Fruit fly (Drosophila melanogaster) whole organism, embryonic: Measurements from ENCODE around the gene dx.

Source experiments
- Asciz ChIP-seq: fragments of 200-800 bp; sonication (Bioruptor generic); optimal IDR thresholded peaks from 2 replicates; lab custom pipeline; 2017; ENCODE audit warnings: missing biosample characterization, mild to moderate bottlenecking, missing genetic modification characterization, missing genetic modification reagents
- Atf3 ChIP-seq: fragments of 200-800 bp; sonication (Bioruptor generic); optimal IDR thresholded peaks from 3 replicates; lab custom pipeline; 2016; ENCODE audit warnings: missing biosample characterization, missing genetic modification characterization
- Bdp1 ChIP-seq: fragments of 200-800 bp; sonication (Bioruptor generic); optimal IDR thresholded peaks from 3 replicates; lab custom pipeline; 2016; ENCODE audit warnings: missing biosample characterization, missing genetic modification characterization
- Bgb ChIP-seq: fragments of 200-800 bp; sonication (Bioruptor generic); IDR thresholded peaks from 2 replicates; pipeline ENCODE4 v1.3.6; 2022; ENCODE audit warnings: missing biosample characterization, missing genetic modification characterization; ENCODE audit not compliant: partially characterized antibody
- CG10321 ChIP-seq: fragments of 200-800 bp; sonication (Bioruptor generic); IDR thresholded peaks from 2 replicates; pipeline ENCODE4 v1.3.6; 2022; ENCODE audit warnings: missing biosample characterization, missing genetic modification characterization
- CG10431 ChIP-seq: fragments of 200-800 bp; sonication (Bioruptor generic); optimal IDR thresholded peaks from 3 replicates; lab custom pipeline; 2018; ENCODE audit warnings: missing biosample characterization, mild to moderate bottlenecking, missing genetic modification characterization
- CG11398 ChIP-seq: fragments of 200-800 bp; sonication (Bioruptor generic); optimal IDR thresholded peaks from 2 replicates; lab custom pipeline; 2016; ENCODE audit warnings: missing biosample characterization, missing genetic modification characterization
- CG16813 ChIP-seq: fragments of 200-800 bp; sonication (Bioruptor generic); IDR thresholded peaks from 3 replicates; pipeline ENCODE4 v1.3.6; 2022; ENCODE audit warnings: missing biosample characterization, missing genetic modification characterization; ENCODE audit not compliant: partially characterized antibody
- CG1792 ChIP-seq: fragments of 200-800 bp; sonication (Bioruptor generic); optimal IDR thresholded peaks from 2 replicates; lab custom pipeline; 2016; ENCODE audit warnings: missing biosample characterization, missing genetic modification characterization
- CG31441 ChIP-seq: fragments of 200-800 bp; sonication (Bioruptor generic); IDR thresholded peaks from 2 replicates; pipeline ENCODE4 v1.3.6; 2022; ENCODE audit warnings: missing biosample characterization, missing genetic modification characterization
- CG32532 ChIP-seq: fragments of 200-800 bp; sonication (Bioruptor generic); IDR thresholded peaks from 2 replicates; pipeline ENCODE4 v1.3.6; 2022; ENCODE audit warnings: missing biosample characterization, missing genetic modification characterization
- CG4424 ChIP-seq: fragments of 200-800 bp; sonication (Bioruptor generic); optimal IDR thresholded peaks from 3 replicates; lab custom pipeline; 2016; ENCODE audit warnings: missing biosample characterization, missing genetic modification characterization
- CG5953 ChIP-seq: fragments of 200-800 bp; sonication (Bioruptor generic); IDR thresholded peaks from 2 replicates; pipeline ENCODE4 v1.3.6; 2022; ENCODE audit warnings: missing biosample characterization, missing genetic modification characterization
- CG7745 ChIP-seq: fragments of 200-800 bp; sonication (Bioruptor generic); optimal IDR thresholded peaks from 2 replicates; lab custom pipeline; 2018; ENCODE audit warnings: missing biosample characterization, mild to moderate bottlenecking, missing genetic modification characterization, moderate library complexity
- E2f1 ChIP-seq: fragments of 200-800 bp; sonication (Bioruptor generic); IDR thresholded peaks from 2 replicates; pipeline ENCODE4 v1.3.6; 2022; ENCODE audit warnings: missing biosample characterization, missing genetic modification characterization
- Fer1 ChIP-seq: fragments of 200-800 bp; sonication (Bioruptor generic); optimal IDR thresholded peaks from 2 replicates; lab custom pipeline; 2017; ENCODE audit warnings: missing biosample characterization, mild to moderate bottlenecking, missing genetic modification characterization
- Hr51 ChIP-seq, 2 experiments: fragments of 200-800 bp; sonication (Bioruptor generic); optimal IDR thresholded peaks; 2 replicates in 1 of 2; 3 replicates in 1 of 2; lab custom pipeline; 2016 to 2018; ENCODE audit warnings: missing biosample characterization in 2 of 2, missing genetic modification characterization in 2 of 2, mild to moderate bottlenecking in 1 of 2, moderate library complexity in 1 of 2
- MBD-R2 ChIP-seq: fragments of 200-800 bp; sonication (Bioruptor generic); IDR thresholded peaks from 2 replicates; pipeline ENCODE4 v1.3.6; 2022; ENCODE audit warnings: missing biosample characterization, missing genetic modification characterization
- NC2α ChIP-seq: fragments of 200-800 bp; sonication (Bioruptor generic); optimal IDR thresholded peaks from 2 replicates; lab custom pipeline; 2016; ENCODE audit warnings: missing biosample characterization, missing genetic modification characterization
- Nf-YA ChIP-seq: fragments of 200-800 bp; sonication (Bioruptor generic); IDR thresholded peaks from 2 replicates; pipeline ENCODE4 v1.3.6; 2022; ENCODE audit warnings: missing biosample characterization, missing genetic modification characterization
- Oaz ChIP-seq: fragments of 200-800 bp; sonication (Bioruptor generic); IDR thresholded peaks from 2 replicates; pipeline ENCODE4 v1.3.6; 2022; ENCODE audit warnings: missing biosample characterization, missing genetic modification characterization
- Rx ChIP-seq: fragments of 200-800 bp; sonication (Bioruptor generic); IDR thresholded peaks from 2 replicates; pipeline ENCODE4 v1.3.6; 2022; ENCODE audit warnings: missing biosample characterization, missing genetic modification characterization
- Sin3A ChIP-seq: fragments of >200 bp; optimal IDR thresholded peaks from 2 replicates; lab custom pipeline; 2018
- YL-1 ChIP-seq: fragments of 200-800 bp; sonication (Bioruptor generic); optimal IDR thresholded peaks from 3 replicates; lab custom pipeline; 2017; ENCODE audit warnings: missing biosample characterization, mild to moderate bottlenecking, missing genetic modification characterization
- ab ChIP-seq: fragments of 200-800 bp; sonication (Bioruptor generic); optimal IDR thresholded peaks from 2 replicates; lab custom pipeline; 2016; ENCODE audit warnings: missing biosample characterization, missing genetic modification characterization
- ato ChIP-seq: fragments of 200-800 bp; sonication (Bioruptor generic); IDR thresholded peaks from 2 replicates; pipeline ENCODE4 v1.3.6; 2022; ENCODE audit warnings: missing biosample characterization, missing genetic modification characterization; ENCODE audit not compliant: partially characterized antibody
- cato ChIP-seq: fragments of 200-800 bp; sonication (Bioruptor generic); optimal IDR thresholded peaks from 2 replicates; lab custom pipeline; 2016; ENCODE audit warnings: missing biosample characterization, missing genetic modification characterization, borderline replicate concordance
- cg ChIP-seq: fragments of 200-800 bp; sonication (Bioruptor generic); optimal IDR thresholded peaks from 3 replicates; lab custom pipeline; 2019; ENCODE audit warnings: missing biosample characterization, mild to moderate bottlenecking, missing genetic modification characterization, moderate library complexity
- dimm ChIP-seq: fragments of 200-800 bp; sonication (Bioruptor generic); IDR thresholded peaks from 2 replicates; pipeline ENCODE4 v1.3.6; 2022; ENCODE audit warnings: missing biosample characterization, missing genetic modification characterization
- dysf ChIP-seq: fragments of 200-800 bp; sonication (Bioruptor generic); IDR thresholded peaks from 3 replicates; pipeline ENCODE4 v1.3.6; 2022; ENCODE audit warnings: missing biosample characterization, missing genetic modification characterization
- grau ChIP-seq: fragments of 200-800 bp; optimal IDR thresholded peaks from 3 replicates; lab custom pipeline; 2019; ENCODE audit warnings: missing biosample characterization, mild to moderate bottlenecking, missing genetic modification characterization, moderate library complexity
- gsb-n ChIP-seq: fragments of 200-800 bp; sonication (Bioruptor generic); optimal IDR thresholded peaks from 3 replicates; lab custom pipeline; 2018; ENCODE audit warnings: missing biosample characterization, mild to moderate bottlenecking, missing genetic modification characterization
- hth ChIP-seq: fragments of >200 bp; optimal IDR thresholded peaks from 2 replicates; lab custom pipeline; 2017; ENCODE audit warnings: inconsistent platforms
- ind ChIP-seq: fragments of 200-800 bp; sonication (Bioruptor generic); optimal IDR thresholded peaks from 3 replicates; lab custom pipeline; 2016; ENCODE audit warnings: missing biosample characterization, missing genetic modification characterization
- jigr1 ChIP-seq: fragments of 200-800 bp; sonication (Bioruptor generic); IDR thresholded peaks from 3 replicates; pipeline ENCODE4 v1.3.6; 2022; ENCODE audit warnings: missing biosample characterization, missing genetic modification characterization
- kni ChIP-seq: fragments of 200-800 bp; sonication (Bioruptor generic); optimal IDR thresholded peaks from 3 replicates; lab custom pipeline; 2017; ENCODE audit warnings: mild to moderate bottlenecking, missing biosample characterization, missing genetic modification reagents, missing genetic modification characterization
- nom ChIP-seq: fragments of 200-800 bp; sonication (Bioruptor generic); optimal IDR thresholded peaks from 2 replicates; lab custom pipeline; 2017; ENCODE audit warnings: missing biosample characterization, missing genetic modification characterization, mild to moderate bottlenecking, moderate library complexity, missing genetic modification reagents
- prd ChIP-seq, 3 experiments: fragments of >200 bp in 2 of 3; fragments of 200-800 bp in 1 of 3; sonication (Bioruptor generic) in 1 of 3; optimal IDR thresholded peaks in 2 of 3; IDR thresholded peaks in 1 of 3; 2 replicates in 2 of 3; 3 replicates in 1 of 3; pipeline versions ENCODE4 v1.3.6 to Lab custom; 2017 to 2022; ENCODE audit warnings: missing biosample characterization in 1 of 3, missing genetic modification characterization in 1 of 3
- rib ChIP-seq: fragments of 200-800 bp; sonication (Bioruptor generic); IDR thresholded peaks from 2 replicates; pipeline ENCODE4 v1.3.6; 2022; ENCODE audit warnings: missing biosample characterization, missing genetic modification characterization
- row ChIP-seq: fragments of 200-800 bp; sonication (Bioruptor generic); IDR thresholded peaks from 3 replicates; pipeline ENCODE4 v1.3.6; 2022; ENCODE audit warnings: missing biosample characterization, missing genetic modification characterization
- sob ChIP-seq: fragments of 200-800 bp; sonication (Bioruptor generic); IDR thresholded peaks from 2 replicates; pipeline ENCODE4 v1.3.6; 2022; ENCODE audit warnings: missing biosample characterization, missing genetic modification characterization
- tgo ChIP-seq: fragments of 200-800 bp; sonication (Bioruptor generic); IDR thresholded peaks from 3 replicates; pipeline ENCODE4 v1.3.6; 2022; ENCODE audit warnings: missing biosample characterization, missing genetic modification characterization
- usp ChIP-seq: fragments of >200 bp; optimal IDR thresholded peaks from 2 replicates; lab custom pipeline; 2017; ENCODE audit warnings: missing biosample characterization, missing genetic modification characterization
- wdn ChIP-seq: fragments of 200-800 bp; sonication (Bioruptor generic); IDR thresholded peaks from 2 replicates; pipeline ENCODE4 v1.3.6; 2022; ENCODE audit warnings: missing biosample characterization, missing genetic modification characterization
- wor ChIP-seq: fragments of 200-800 bp; sonication (Bioruptor generic); IDR thresholded peaks from 2 replicates; pipeline ENCODE4 v1.3.6; 2022; ENCODE audit warnings: missing biosample characterization, missing genetic modification characterization
- zen2 ChIP-seq: fragments of 200-800 bp; sonication (Bioruptor generic); IDR thresholded peaks from 3 replicates; pipeline ENCODE4 v1.3.6; 2022; ENCODE audit warnings: missing biosample characterization, missing genetic modification characterization; ENCODE audit not compliant: partially characterized antibody
- zfh1 ChIP-seq: fragments of 200-800 bp; sonication (Bioruptor generic); IDR thresholded peaks from 3 replicates; pipeline ENCODE4 v1.3.6; 2022; ENCODE audit warnings: missing biosample characterization, missing genetic modification characterization

Gene dx

dm6 chrX:6533101-6533636 is 630 bp upstream of the dx start, which contains the start of gene RpL7A (continued):
- TF ChIP-seq sob (no peak; the same call in none of the 2 replicates), MBD-R2 (GFP tag; lab: Robert Waterston, UW) (no peak), cg (GFP tag; lab: Kevin White, UChicago) (no peak), Bgb (no peak), Sin3A (lab: Kevin White, UChicago) (no peak), Hr51 (GFP tag; optimal IDR thresholded peaks at IDR 0.05; lab: Kevin White, UChicago) (peak; percentile 31 to 38), ind (GFP tag; lab: Kevin White, UChicago) (peak; percentile 23), Bdp1 (no peak), CG11398 (GFP tag; lab: Kevin White, UChicago) (peak; percentile 50), CG1792 (GFP tag; lab: Kevin White, UChicago) (peak; percentile 15), Asciz (peak; percentile 74), Nf-YA (GFP tag; lab: Robert Waterston, UW) (peak; percentile 49; the same call in 1 of the 2 replicates), CG10321 (peak; percentile 34; the same call in 1 of the 2 replicates), kni (GFP tag; lab: Kevin White, UChicago) (peak; percentile 24), nom (GFP tag; lab: Kevin White, UChicago) (peak; percentile 87), NC2α (no peak), zfh1 (GFP tag; lab: Robert Waterston, UW) (peak; percentile 80), YL-1 (GFP tag; lab: Kevin White, UChicago) (peak; percentile 88), ato (no peak), grau (peak; percentile 37), dimm (GFP tag; lab: Robert Waterston, UW) (no peak), Atf3 (GFP tag; lab: Kevin White, UChicago) (peak; percentile 19), CG4424 (peak; percentile 45), CG31441 (peak; percentile 37), ab (GFP tag; lab: Kevin White, UChicago) (no peak), Fer1 (GFP tag; lab: Kevin White, UChicago) (peak; percentile 73), Oaz (GFP tag; lab: Robert Waterston, UW) (no peak), CG32532 (GFP tag; lab: Robert Waterston, UW) (peak; percentile 72), Rx (GFP tag; lab: Robert Waterston, UW) (peak; percentile 74), wdn (GFP tag; lab: Robert Waterston, UW) (0 out of 2 replicates have a peak, but pooled peaks have one; percentile 52), E2f1 (GFP tag; lab: Robert Waterston, UW) (peak; percentile 46; the same call in 1 of the 2 replicates), dysf (peak; percentile 54; the same call in 2 of the 3 replicates), gsb-n (peak; percentile 9), CG7745 (tag; lab: Kevin White, UChicago) (no peak), prd (optimal IDR thresholded peaks at IDR 0.05; lab: Kevin White, UChicago) (no peak), prd (GFP tag; IDR thresholded peaks at IDR 0.05; lab: Robert Waterston, UW) (peak; percentile 29; the same call in 1 of the 3 replicates), CG5953 (GFP tag; lab: Robert Waterston, UW) (peak; percentile 45), row (GFP tag; lab: Robert Waterston, UW) (no peak), tgo (peak; percentile 31; the same call in 1 of the 3 replicates), jigr1 (GFP tag; lab: Robert Waterston, UW) (no peak), zen2 (GFP tag; lab: Robert Waterston, UW) (no peak), wor (GFP tag; lab: Robert Waterston, UW) (no peak), hth (lab: Kevin White, UChicago) (no peak), rib (GFP tag; lab: Robert Waterston, UW) (no peak), CG16813 (GFP tag; lab: Robert Waterston, UW) (no peak), usp (no peak), cato (GFP tag; lab: Kevin White, UChicago) (peak; percentile 4), CG10431 (GFP tag; lab: Kevin White, UChicago) (peak; percentile 81)
